Worm (Caenorhabditis elegans): Measurements from ENCODE around the gene F53A2.11.

F53A2.11 gene

ce11 chrIII:13328911-13329310 is 6.4 kb upstream of the F53A2.11 start:
- TF ChIP-seq lin-11 (tag; optimal IDR thresholded peaks at IDR 0.05) (no peak), lsy-2 (tag; optimal IDR thresholded peaks at IDR 0.05) (no peak), egl-27 (tag; optimal IDR thresholded peaks at IDR 0.05) (no peak), elt-1 (tag; optimal IDR thresholded peaks at IDR 0.05) (no peak), ceh-16 (tag; optimal IDR thresholded peaks at IDR 0.05) (no peak), nhr-25 (tag; optimal IDR thresholded peaks at IDR 0.05) (no peak), dmd-4 (tag; optimal IDR thresholded peaks at IDR 0.05) (no peak), nhr-12 (tag; optimal IDR thresholded peaks at IDR 0.05) (no peak), sem-4 (tag; optimal IDR thresholded peaks at IDR 0.05) (no peak), peb-1 (tag; optimal IDR thresholded peaks at IDR 0.05) (no peak), ZK546.5 (tag; optimal IDR thresholded peaks at IDR 0.05) (no peak), ama-1 (optimal IDR thresholded peaks at IDR 0.05) (no peak), nhr-237 (tag; optimal IDR thresholded peaks at IDR 0.05) (no peak), crh-2 (tag; optimal IDR thresholded peaks at IDR 0.05) (no peak), Y55F3AM.14 (GFP tag; optimal IDR thresholded peaks at IDR 0.05) (no peak), ceh-82 (tag; optimal IDR thresholded peaks at IDR 0.05) (no peak), lin-39 (tag; optimal IDR thresholded peaks at IDR 0.05) (no peak), mdl-1 (tag; optimal IDR thresholded peaks at IDR 0.05) (no peak)

ce11 chrIII:13324739-13325138 is 2.3 kb upstream of the F53A2.11 start, which contains the start of gene F53A2.1:
TSS of gene F53A2.1 (minus strand) at chrIII:13324839.
- TF ChIP-seq sma-9 (GFP tag; optimal IDR thresholded peaks at IDR 0.05) = no peak
- no peak for TF ChIP-seq sma-9 (tag; optimal IDR thresholded peaks at IDR 0.05)
- no peak for TF ChIP-seq elt-1 (tag; optimal IDR thresholded peaks at IDR 0.05)
- no peak for TF ChIP-seq skn-1 (tag; optimal IDR thresholded peaks at IDR 0.05)
- no peak for TF ChIP-seq nhr-25 (tag; optimal IDR thresholded peaks at IDR 0.05)
- no peak for TF ChIP-seq F13H6.1 (tag; optimal IDR thresholded peaks at IDR 0.05)
- TF ChIP-seq unc-62 (GFP tag; optimal IDR thresholded peaks at IDR 0.05) = no peak
- TF ChIP-seq fos-1 (tag; optimal IDR thresholded peaks at IDR 0.05) = no peak
- TF ChIP-seq ztf-4 (tag; optimal IDR thresholded peaks at IDR 0.05) = no peak
- no peak for TF ChIP-seq sma-3 (GFP tag; optimal IDR thresholded peaks at IDR 0.05)
- TF ChIP-seq nhr-10 (tag; optimal IDR thresholded peaks at IDR 0.05) = no peak
- no peak for TF ChIP-seq aly-2 (tag; optimal IDR thresholded peaks at IDR 0.05)

ce11 chrIII:13317383-13317911 is 5.0 kb downstream of the F53A2.11 start:
- no peak for TF ChIP-seq lin-13 (GFP tag; optimal IDR thresholded peaks at IDR 0.05)
- TF ChIP-seq nhr-21 (tag; optimal IDR thresholded peaks at IDR 0.05) = no peak
- TF ChIP-seq ZK546.5 (tag; optimal IDR thresholded peaks at IDR 0.05) = no peak
- no peak for TF ChIP-seq mab-5 (tag; optimal IDR thresholded peaks at IDR 0.05)
- no peak for TF ChIP-seq ztf-4 (tag; optimal IDR thresholded peaks at IDR 0.05)
- TF ChIP-seq ztf-1 (GFP tag; conservative IDR thresholded peaks at IDR 0.05) = no peak

ce11 chrIII:13316935-13317334 is 5.5 kb downstream of the F53A2.11 start:
- TF ChIP-seq aly-2 (tag; optimal IDR thresholded peaks at IDR 0.05) (no peak), nhr-237 (tag; optimal IDR thresholded peaks at IDR 0.05) (no peak), blmp-1 (tag; optimal IDR thresholded peaks at IDR 0.05; ENCODE audit: insufficient read depth) (no peak), nhr-11 (tag; optimal IDR thresholded peaks at IDR 0.05) (no peak), snpc-4 (tag; optimal IDR thresholded peaks at IDR 0.05) (no peak), lin-13 (GFP tag; optimal IDR thresholded peaks at IDR 0.05) (no peak), sma-9 (GFP tag; optimal IDR thresholded peaks at IDR 0.05) (no peak), sma-9 (tag; optimal IDR thresholded peaks at IDR 0.05) (no peak), zag-1 (tag; optimal IDR thresholded peaks at IDR 0.05) (no peak), dmd-4 (tag; optimal IDR thresholded peaks at IDR 0.05) (no peak), mab-5 (tag; optimal IDR thresholded peaks at IDR 0.05) (no peak), lin-11 (tag; optimal IDR thresholded peaks at IDR 0.05) (no peak), fos-1 (tag; optimal IDR thresholded peaks at IDR 0.05) (no peak), unc-55 (GFP tag; optimal IDR thresholded peaks at IDR 0.05) (no peak), ztf-4 (tag; optimal IDR thresholded peaks at IDR 0.05) (no peak), C34F6.9 (tag; optimal IDR thresholded peaks at IDR 0.05) (no peak), mbf-1 (tag; optimal IDR thresholded peaks at IDR 0.05) (no peak), peb-1 (tag; optimal IDR thresholded peaks at IDR 0.05) (no peak)
